Fruit fly (Drosophila melanogaster): ENCODE data around the gene CG13245.

CG13245 gene

DNA sequence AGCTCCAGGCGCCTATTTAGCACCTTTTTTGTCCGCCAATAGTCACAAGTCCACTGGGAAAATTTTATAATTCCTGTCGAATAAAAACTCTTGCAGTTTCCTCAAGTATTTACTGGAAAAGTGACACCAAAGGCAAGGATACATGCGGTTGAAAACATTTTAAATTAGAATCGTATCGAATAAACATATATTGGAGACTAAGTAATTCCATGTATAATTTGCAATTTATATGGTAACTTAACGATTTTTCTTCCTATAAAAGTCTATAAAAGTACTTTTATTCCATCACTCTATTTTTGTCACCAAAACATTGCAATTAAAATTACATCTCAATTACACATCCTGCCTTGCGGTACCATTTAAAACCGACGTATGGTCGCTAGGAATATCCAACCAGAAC, 584 bp upstream of the CG13245 start, which contains the start of gene CG34167:
Gene CG34167, minus strand, starts transcription at position 101 of the 400 bp plus-strand sequence.
- TF ChIP-seq spab (GFP tag; optimal IDR thresholded peaks at IDR 0.05) (no peak), achi (GFP tag; optimal IDR thresholded peaks at IDR 0.05) (no peak), Eip93F (GFP tag; optimal IDR thresholded peaks at IDR 0.05) (no peak), CG1621 (tag; optimal IDR thresholded peaks at IDR 0.05) (no peak), CG7368 (GFP tag; optimal IDR thresholded peaks at IDR 0.05) (no peak)

dm6 chr2L:16006179-16006578, 2.1 kb downstream of the CG13245 start, which contains the start of gene CG31820:
CG31820 (minus strand) TSS chr2L:16006279.
- TF ChIP-seq spab (GFP tag; optimal IDR thresholded peaks at IDR 0.05) (no peak), CG15336 (GFP tag; IDR thresholded peaks at IDR 0.05) (no peak), Sox14 (GFP tag; optimal IDR thresholded peaks at IDR 0.05) (no peak), fd59A (GFP tag; optimal IDR thresholded peaks at IDR 0.05) (no peak), CG16779 (tag; optimal IDR thresholded peaks at IDR 0.05) (no peak), vri (GFP tag; optimal IDR thresholded peaks at IDR 0.05) (no peak), dac (GFP tag; optimal IDR thresholded peaks at IDR 0.05) (no peak), Blimp-1 (GFP tag; optimal IDR thresholded peaks at IDR 0.05) (no peak)

DNA sequence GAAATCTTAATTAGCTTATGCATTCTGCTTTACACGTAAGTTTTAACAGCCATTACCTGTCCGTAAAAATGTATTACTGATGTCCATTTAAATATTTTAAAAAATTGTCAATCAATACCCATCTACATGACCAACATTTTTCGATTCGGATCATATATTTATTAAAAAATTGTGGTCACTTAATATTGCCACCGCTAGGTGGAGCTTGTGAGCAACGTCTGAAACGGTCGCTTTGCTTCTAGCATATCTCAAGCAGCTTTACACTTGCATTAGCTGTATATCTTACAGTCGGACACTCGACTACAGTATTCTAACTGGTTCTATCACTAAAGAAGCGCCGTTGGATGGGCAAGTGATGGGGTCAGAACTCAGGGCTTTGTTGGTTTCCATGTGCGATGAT, 22.6 kb downstream of the CG13245 start:
- TF ChIP-seq eg (GFP tag; IDR thresholded peaks at IDR 0.05) (no peak), CG6276 (GFP tag; optimal IDR thresholded peaks at IDR 0.05) (no peak), CG1621 (tag; optimal IDR thresholded peaks at IDR 0.05) (no peak), Ets96B (tag; optimal IDR thresholded peaks at IDR 0.05) (no peak), CG3032 (tag; optimal IDR thresholded peaks at IDR 0.05) (no peak), CG32006 (GFP tag; optimal IDR thresholded peaks at IDR 0.05) (no peak), Eip78C (GFP tag) (no peak), topi (GFP tag; optimal IDR thresholded peaks at IDR 0.05) (no peak), Hr39 (GFP tag; optimal IDR thresholded peaks at IDR 0.05) (no peak), CG11762 (GFP tag; optimal IDR thresholded peaks at IDR 0.05; ENCODE audit: insufficient read depth) (no peak), CG10631 (GFP tag; optimal IDR thresholded peaks at IDR 0.05) (no peak), CG6163 (GFP tag; IDR thresholded peaks at IDR 0.05) (no peak), CG34406 (GFP tag; optimal IDR thresholded peaks at IDR 0.05) (no peak)

DNA sequence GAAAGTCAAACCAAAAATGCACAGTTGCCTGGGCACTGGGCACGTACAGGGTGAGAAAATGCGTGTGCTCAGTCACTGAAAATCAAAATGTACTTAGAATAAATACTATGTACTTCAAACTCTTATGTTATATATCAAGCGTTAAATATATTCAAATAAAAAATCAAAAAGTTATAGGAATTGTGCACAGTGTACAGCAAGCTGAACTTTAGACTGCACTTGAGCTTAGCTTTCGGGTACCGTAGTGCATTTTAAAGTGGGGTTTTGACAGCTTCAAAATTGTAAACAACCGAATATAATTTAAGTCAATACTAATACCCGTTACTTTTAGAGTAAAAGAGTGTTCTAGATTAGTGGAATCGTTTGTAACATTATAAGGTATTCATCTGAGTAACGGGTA, 36.1 kb downstream of the CG13245 start:
- TF ChIP-seq CG10631 (GFP tag; optimal IDR thresholded peaks at IDR 0.05) (no peak), svp (GFP tag) (no peak), Ets21C (GFP tag; optimal IDR thresholded peaks at IDR 0.05) (no peak), Hr39 (GFP tag; optimal IDR thresholded peaks at IDR 0.05) (peak; percentile 2), CG8632 (GFP tag; optimal IDR thresholded peaks at IDR 0.05) (no peak)

- TF ChIP-seq OdsH (GFP tag; optimal IDR thresholded peaks at IDR 0.05) (no peak), CG32006 (GFP tag; optimal IDR thresholded peaks at IDR 0.05) (no peak), Gug (GFP tag; IDR thresholded peaks at IDR 0.05) (no peak), svp (GFP tag) (peak; percentile 8)
Observed at dm6 chr2L:16041727-16042126, 37.6 kb downstream of the CG13245 start, which contains the start of the genes BicC and CG45084. BicC (plus strand) TSS chr2L:16042047. CG45084 (plus strand) TSS chr2L:16042047.

DNA sequence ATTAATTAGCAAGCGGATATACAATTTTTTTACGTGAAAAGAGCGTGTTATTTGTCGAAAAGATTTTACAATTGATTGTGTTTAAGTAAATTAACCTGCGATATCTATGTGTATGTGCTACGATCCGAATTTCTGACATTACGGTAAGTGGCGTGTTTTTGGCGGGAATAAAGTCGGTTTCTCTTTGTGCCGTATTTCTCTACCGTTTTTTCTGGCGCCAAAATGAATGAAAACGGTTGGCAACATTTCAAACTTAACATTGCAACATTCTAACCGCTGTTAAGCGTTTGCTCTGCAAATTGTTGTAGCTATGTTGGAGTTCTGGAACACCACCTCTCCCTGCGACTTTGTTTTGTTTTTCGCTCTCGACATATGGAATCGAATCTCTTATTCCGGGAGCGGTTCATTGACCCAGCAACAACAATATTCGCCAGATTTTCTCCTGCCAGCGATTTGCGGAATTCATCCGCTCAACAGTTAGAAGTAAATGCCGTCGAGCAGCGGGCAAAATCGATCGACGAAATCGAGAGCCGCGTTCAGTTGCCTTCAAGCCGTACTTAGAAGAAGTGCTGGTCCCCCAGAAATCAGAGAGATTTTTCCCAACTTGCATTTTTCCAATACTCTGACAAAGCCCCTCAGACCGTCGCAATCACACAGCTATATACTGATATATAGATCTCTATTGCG, 38.4 kb downstream of the CG13245 start:
- TF ChIP-seq Smox (GFP tag; optimal IDR thresholded peaks at IDR 0.05) (no peak), Ets96B (tag; optimal IDR thresholded peaks at IDR 0.05) (no peak), ss (GFP tag; optimal IDR thresholded peaks at IDR 0.05) (no peak), CG11294 (GFP tag; IDR thresholded peaks at IDR 0.05) (no peak), Met (GFP tag; optimal IDR thresholded peaks at IDR 0.05) (no peak), salr (GFP tag; optimal IDR thresholded peaks at IDR 0.05) (no peak), CG11902 (GFP tag; optimal IDR thresholded peaks at IDR 0.05) (no peak), fkh (GFP tag; optimal IDR thresholded peaks at IDR 0.05) (no peak), Eip75B (GFP tag; optimal IDR thresholded peaks at IDR 0.05) (no peak), spab (GFP tag; optimal IDR thresholded peaks at IDR 0.05) (no peak), Gug (GFP tag; IDR thresholded peaks at IDR 0.05) (no peak), CG6854 (GFP tag; optimal IDR thresholded peaks at IDR 0.05) (no peak), CG6808 (GFP tag; optimal IDR thresholded peaks at IDR 0.05) (no peak), Eip78C (GFP tag) (no peak), vri (GFP tag; optimal IDR thresholded peaks at IDR 0.05) (no peak), Sox14 (GFP tag; optimal IDR thresholded peaks at IDR 0.05) (no peak)

Measured in whole organism, prepupa.